Worm (Caenorhabditis elegans) whole organism, L3 larva: ENCODE data around the gene Y45G12B.3.

Experiments
- aly-2 ChIP-seq: fragments of 150-350 bp; optimal IDR thresholded peaks from 2 replicates; lab custom pipeline; 2014; ENCODE audit warnings: missing biosample characterization, missing genetic modification characterization
- egl-27 ChIP-seq: sonication (generic microtip); optimal IDR thresholded peaks from 4 replicates; lab custom pipeline; 2017; ENCODE audit warnings: missing biosample characterization, missing genetic modification reagents, missing genetic modification characterization
- fkh-10 ChIP-seq: sonication (generic microtip); optimal IDR thresholded peaks from 2 replicates; lab custom pipeline; 2017; ENCODE audit warnings: missing biosample characterization, missing genetic modification reagents, missing genetic modification characterization
- fos-1 ChIP-seq: fragments of 150-350 bp; optimal IDR thresholded peaks from 2 replicates; lab custom pipeline; 2014; ENCODE audit warnings: missing biosample characterization, missing genetic modification characterization
- nhr-11 ChIP-seq: fragments of 150-350 bp; optimal IDR thresholded peaks from 2 replicates; lab custom pipeline; 2014; ENCODE audit warnings: missing biosample characterization, missing genetic modification characterization
- nhr-237 ChIP-seq: fragments of 150-350 bp; optimal IDR thresholded peaks from 2 replicates; lab custom pipeline; 2014; ENCODE audit warnings: missing biosample characterization, missing genetic modification characterization
- pha-4 ChIP-seq: fragments of 150-350 bp; optimal IDR thresholded peaks from 2 replicates; lab custom pipeline; 2014; ENCODE audit warnings: missing biosample characterization, missing genetic modification reagents, missing genetic modification characterization
- pqm-1 ChIP-seq: fragments of 150-350 bp; optimal IDR thresholded peaks from 2 replicates; lab custom pipeline; 2017; ENCODE audit warnings: missing biosample characterization, missing genetic modification characterization, inconsistent platforms
- sea-2 ChIP-seq: fragments of 150-350 bp; sonication (generic microtip); optimal IDR thresholded peaks from 4 replicates; lab custom pipeline; 2014; ENCODE audit warnings: missing biosample characterization, missing genetic modification reagents, missing genetic modification characterization
- unc-62 ChIP-seq: fragments of 150-350 bp; sonication (generic microtip); optimal IDR thresholded peaks from 4 replicates; lab custom pipeline; 2014; ENCODE audit warnings: missing biosample characterization, missing genetic modification reagents, missing genetic modification characterization
- zag-1 ChIP-seq: fragments of 150-350 bp; optimal IDR thresholded peaks from 2 replicates; lab custom pipeline; 2014; ENCODE audit warnings: missing biosample characterization, missing genetic modification characterization
- ztf-11 ChIP-seq: fragments of 150-350 bp; optimal IDR thresholded peaks from 2 replicates; lab custom pipeline; 2014; ENCODE audit warnings: missing biosample characterization, missing genetic modification characterization
- ztf-4 ChIP-seq: fragments of 150-350 bp; optimal IDR thresholded peaks from 2 replicates; lab custom pipeline; 2014; ENCODE audit warnings: missing biosample characterization, missing genetic modification characterization

DNA sequence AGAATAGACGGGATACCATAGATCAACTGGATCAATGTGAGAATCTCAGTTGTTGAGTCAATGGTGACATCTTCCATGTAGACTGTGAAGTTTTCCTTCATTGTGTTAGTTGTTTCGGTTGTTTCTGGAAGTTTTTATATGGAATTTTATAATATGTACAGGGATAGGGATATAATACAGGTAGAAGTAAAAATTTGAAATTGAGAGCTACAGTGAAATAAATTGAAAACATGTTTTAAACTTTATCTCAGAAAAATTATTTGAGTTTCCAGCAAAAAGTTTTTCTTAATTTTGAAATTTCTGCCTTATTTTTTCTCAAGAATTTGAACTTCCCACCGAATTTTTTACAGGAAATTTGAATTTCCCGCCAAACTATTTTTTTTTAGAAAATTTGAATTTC is 46.2 kb upstream of the Y45G12B.3 start, which contains the start of gene srg-62:
- TF ChIP-seq zag-1 (tag; lab: Kevin White, UChicago) (no peak), ztf-4 (tag; lab: Kevin White, UChicago) (no peak), nhr-11 (no peak), pha-4 (tag; lab: Kevin White, UChicago) (no peak), egl-27 (no peak), ztf-11 (tag; lab: Kevin White, UChicago) (no peak), nhr-237 (no peak), sea-2 (GFP tag; lab: Kevin White, UChicago) (no peak), fkh-10 (GFP tag; lab: Kevin White, UChicago) (no peak), unc-62 (no peak), aly-2 (no peak), pqm-1 (no peak), fos-1 (tag; lab: Kevin White, UChicago) (no peak)
